Fruit fly (Drosophila melanogaster) whole organism, wandering third instar larva: ENCODE measurements around the gene PK2-R1.

Experiments used
- CG32264 ChIP-seq: fragments of 200-800 bp; sonication (Bioruptor generic); optimal IDR thresholded peaks from 2 replicates; lab custom pipeline; 2016; ENCODE audit warnings: missing biosample characterization, missing genetic modification characterization
- CG9705 ChIP-seq: fragments of 200-800 bp; sonication (Bioruptor generic); optimal IDR thresholded peaks from 2 replicates; lab custom pipeline; 2018; ENCODE audit warnings: missing biosample characterization, mild to moderate bottlenecking, missing genetic modification characterization
- CrebA ChIP-seq: fragments of 200-800 bp; sonication (Bioruptor generic); optimal IDR thresholded peaks from 2 replicates; lab custom pipeline; 2016; ENCODE audit warnings: missing biosample characterization, mild to moderate bottlenecking, missing genetic modification characterization, borderline replicate concordance
- Dfd ChIP-seq: fragments of >200 bp; optimal IDR thresholded peaks from 2 replicates; lab custom pipeline; 2017; ENCODE audit warnings: missing biosample characterization, missing genetic modification characterization
- Dif ChIP-seq: fragments of 200-275, 200-300 bp; sonication (Bioruptor generic); optimal IDR thresholded peaks from 2 replicates; lab custom pipeline; 2018; ENCODE audit warnings: missing biosample characterization, missing genetic modification characterization; ENCODE audit not compliant: partially characterized antibody
- GATAd ChIP-seq: sonication (Bioruptor generic); optimal IDR thresholded peaks from 2 replicates; lab custom pipeline; 2016; ENCODE audit warnings: missing biosample characterization, missing genetic modification characterization
- HLH106 ChIP-seq: fragments of 200-800 bp; optimal IDR thresholded peaks from 3 replicates; lab custom pipeline; 2019; ENCODE audit warnings: missing biosample characterization, mild to moderate bottlenecking, missing genetic modification characterization, moderate library complexity
- Hnf4 ChIP-seq: fragments of 200-800 bp; sonication (Bioruptor generic); optimal IDR thresholded peaks from 2 replicates; lab custom pipeline; 2016; ENCODE audit warnings: missing biosample characterization, mild to moderate bottlenecking, missing genetic modification characterization
- Hr78 ChIP-seq: fragments of >200 bp; optimal IDR thresholded peaks from 2 replicates; lab custom pipeline; 2017; ENCODE audit warnings: missing biosample characterization, missing genetic modification characterization
- Hr83 ChIP-seq: fragments of 200-300 bp; sonication (Bioruptor generic); optimal IDR thresholded peaks from 2 replicates; lab custom pipeline; 2016; ENCODE audit warnings: missing biosample characterization, mild to moderate bottlenecking, missing genetic modification characterization, moderate library complexity; ENCODE audit not compliant: poor library complexity, severe bottlenecking
- Jra ChIP-seq: sonication (Bioruptor generic); optimal IDR thresholded peaks from 2 replicates; lab custom pipeline; 2016; ENCODE audit warnings: missing biosample characterization, missing genetic modification characterization
- Mio ChIP-seq: sonication (Bioruptor generic); optimal IDR thresholded peaks from 2 replicates; lab custom pipeline; 2016; ENCODE audit warnings: missing biosample characterization, missing genetic modification characterization
- Myc ChIP-seq: fragments of >200 bp; optimal IDR thresholded peaks from 2 replicates; lab custom pipeline; 2017
- OdsH ChIP-seq: fragments of 200-800 bp; sonication (Bioruptor generic); optimal IDR thresholded peaks from 2 replicates; lab custom pipeline; 2016; ENCODE audit warnings: missing biosample characterization, mild to moderate bottlenecking, missing genetic modification characterization
- Rel ChIP-seq, 2 experiments: fragments of 200-800 bp; sonication (Bioruptor generic) in 1 of 2; optimal IDR thresholded peaks; 2 replicates in 1 of 2; 3 replicates in 1 of 2; lab custom pipeline; 2016 to 2019; ENCODE audit warnings: mild to moderate bottlenecking in 2 of 2, missing biosample characterization in 2 of 2, missing genetic modification characterization in 2 of 2, moderate library complexity in 1 of 2
- Sp1 ChIP-seq: fragments of 200-800 bp; sonication (Bioruptor generic); optimal IDR thresholded peaks from 3 replicates; lab custom pipeline; 2019; ENCODE audit warnings: missing biosample characterization, mild to moderate bottlenecking, missing genetic modification characterization, moderate library complexity
- Vsx2 ChIP-seq: fragments of 200-300, 225-300 bp; sonication (Bioruptor generic); optimal IDR thresholded peaks from 2 replicates; lab custom pipeline; 2018; ENCODE audit warnings: missing biosample characterization, missing genetic modification characterization; ENCODE audit not compliant: partially characterized antibody
- br ChIP-seq: fragments of 200-800 bp; sonication (Bioruptor generic); optimal IDR thresholded peaks from 2 replicates; lab custom pipeline; 2016; ENCODE audit warnings: missing biosample characterization, missing genetic modification characterization
- dl ChIP-seq, 2 experiments: fragments of 175-275, 200-275 bp in 1 of 2; fragments of 200-275 bp in 1 of 2; sonication (Bioruptor generic); optimal IDR thresholded peaks; lab custom pipeline; 2018; ENCODE audit warnings: mild to moderate bottlenecking in 2 of 2, missing biosample characterization in 2 of 2, missing genetic modification characterization in 2 of 2, moderate library complexity in 2 of 2; ENCODE audit not compliant: partially characterized antibody in 2 of 2, insufficient read depth in 1 of 2
- dmrt93B ChIP-seq: fragments of 200-800 bp; sonication (Bioruptor generic); optimal IDR thresholded peaks from 2 replicates; lab custom pipeline; 2018; ENCODE audit warnings: missing biosample characterization, mild to moderate bottlenecking, missing genetic modification characterization
- dsf ChIP-seq: sonication (Bioruptor generic); optimal IDR thresholded peaks from 2 replicates; lab custom pipeline; 2016; ENCODE audit warnings: missing biosample characterization, missing genetic modification characterization, borderline replicate concordance
- ey ChIP-seq: fragments of 200-800 bp; sonication (Bioruptor generic); optimal IDR thresholded peaks from 2 replicates; lab custom pipeline; 2016; ENCODE audit warnings: missing biosample characterization, missing genetic modification characterization
- foxo ChIP-seq, 2 experiments: fragments of 200-800 bp; sonication (Bioruptor generic); optimal IDR thresholded peaks; 2 replicates in 1 of 2; 3 replicates in 1 of 2; lab custom pipeline; 2016 to 2017; ENCODE audit warnings: missing biosample characterization in 2 of 2, missing genetic modification characterization in 2 of 2
- fru ChIP-seq: fragments of 200-800 bp; sonication (Bioruptor generic); optimal IDR thresholded peaks from 3 replicates; lab custom pipeline; 2016; ENCODE audit warnings: missing biosample characterization, mild to moderate bottlenecking, missing genetic modification characterization
- h ChIP-seq: fragments of 200-800 bp; sonication (Bioruptor generic); optimal IDR thresholded peaks from 3 replicates; lab custom pipeline; 2016; ENCODE audit warnings: missing biosample characterization, mild to moderate bottlenecking, missing genetic modification characterization
- jim ChIP-seq: fragments of 175-275, 200-325 bp; sonication (Bioruptor generic); optimal IDR thresholded peaks from 2 replicates; lab custom pipeline; 2016; ENCODE audit warnings: missing biosample characterization, mild to moderate bottlenecking, missing genetic modification characterization
- lola ChIP-seq: fragments of >200 bp; optimal IDR thresholded peaks from 2 replicates; lab custom pipeline; 2017; ENCODE audit warnings: missing biosample characterization, missing genetic modification characterization
- pan ChIP-seq: fragments of >200 bp; optimal IDR thresholded peaks from 2 replicates; lab custom pipeline; 2017
- psq ChIP-seq: fragments of 200-800 bp; sonication (Bioruptor generic); optimal IDR thresholded peaks from 3 replicates; lab custom pipeline; 2017; ENCODE audit warnings: missing biosample characterization, mild to moderate bottlenecking, missing genetic modification characterization, moderate library complexity
- rgr ChIP-seq: fragments of 200-800 bp; sonication (Bioruptor generic); optimal IDR thresholded peaks from 3 replicates; lab custom pipeline; 2016; ENCODE audit warnings: missing biosample characterization, mild to moderate bottlenecking, missing genetic modification characterization
- sage ChIP-seq: fragments of 200-800 bp; sonication (Bioruptor generic); optimal IDR thresholded peaks from 2 replicates; lab custom pipeline; 2016; ENCODE audit warnings: missing biosample characterization, mild to moderate bottlenecking, missing genetic modification characterization
- sv ChIP-seq: fragments of 200-800 bp; sonication (Bioruptor generic); optimal IDR thresholded peaks from 3 replicates; lab custom pipeline; 2016; ENCODE audit warnings: missing biosample characterization, missing genetic modification characterization
- tai ChIP-seq: sonication (Bioruptor generic); optimal IDR thresholded peaks from 2 replicates; lab custom pipeline; 2016; ENCODE audit warnings: missing biosample characterization, missing genetic modification characterization
- usp ChIP-seq: fragments of >200 bp; optimal IDR thresholded peaks from 2 replicates; lab custom pipeline; 2017; ENCODE audit warnings: missing biosample characterization, missing genetic modification characterization
- woc ChIP-seq: sonication (Bioruptor generic); optimal IDR thresholded peaks from 2 replicates; lab custom pipeline; 2016; ENCODE audit warnings: missing biosample characterization, mild to moderate bottlenecking, missing genetic modification characterization

PK2-R1 gene

dm6 chr3R:13305318-13305899 lies 32.7 kb upstream of the PK2-R1 start:
- TF ChIP-seq GATAd (GFP tag; lab: Kevin White, UChicago), result no peak
- no peak for TF ChIP-seq dsf (GFP tag; lab: Kevin White, UChicago)
- peak; percentile 85 for TF ChIP-seq OdsH
- TF ChIP-seq psq (GFP tag; lab: Kevin White, UChicago), result peak; percentile 85
- TF ChIP-seq CG32264 (GFP tag; lab: Kevin White, UChicago), result no peak
- no peak for TF ChIP-seq CrebA (GFP tag; lab: Kevin White, UChicago)
- no peak for TF ChIP-seq Rel (GFP tag; optimal IDR thresholded peaks at IDR 0.05; lab: Kevin White, UChicago)
- no peak for TF ChIP-seq Rel (tag; optimal IDR thresholded peaks at IDR 0.05; lab: Kevin White, UChicago)
- TF ChIP-seq ey (GFP tag; lab: Kevin White, UChicago), result peak; percentile 34
- no peak for TF ChIP-seq Hr78 (GFP tag; lab: Kevin White, UChicago)
- peak; percentile 61 for TF ChIP-seq h (GFP tag; lab: Kevin White, UChicago)
- TF ChIP-seq usp, result no peak
- TF ChIP-seq fru, result peak; percentile 78
- no peak for TF ChIP-seq Dfd (GFP tag; lab: Kevin White, UChicago)
- TF ChIP-seq Jra, result no peak
- peak; percentile 91 for TF ChIP-seq Sp1 (GFP tag; lab: Kevin White, UChicago)
- no peak for TF ChIP-seq sage
- TF ChIP-seq Hr83 (GFP tag; lab: Kevin White, UChicago), result no peak
- TF ChIP-seq woc (GFP tag; lab: Kevin White, UChicago), result peak; percentile 36
- TF ChIP-seq rgr (GFP tag; lab: Kevin White, UChicago), result peak; percentile 78
- TF ChIP-seq Vsx2 (GFP tag; lab: Kevin White, UChicago), result peak; percentile 71
- no peak for TF ChIP-seq sv (GFP tag; lab: Kevin White, UChicago)
- peak in 1 of 2 experiments; percentile 11 for TF ChIP-seq dl (GFP tag; optimal IDR thresholded peaks at IDR 0.05; lab: Kevin White, UChicago; ENCODE audit: insufficient read depth in 1 of 2, partially characterized antibody in 2 of 2)
- TF ChIP-seq dmrt93B (GFP tag; lab: Kevin White, UChicago), result peak; percentile 72
- peak; percentile 37 for TF ChIP-seq Hnf4 (GFP tag; lab: Kevin White, UChicago)
- TF ChIP-seq HLH106, result peak; percentile 81
- peak; percentile 19 for TF ChIP-seq br
- peak in 1 of 2 experiments; percentile 82 for TF ChIP-seq foxo (GFP tag; optimal IDR thresholded peaks at IDR 0.05; lab: Kevin White, UChicago)
- no peak for TF ChIP-seq jim (GFP tag; lab: Kevin White, UChicago)
- no peak for TF ChIP-seq tai (GFP tag; lab: Kevin White, UChicago)
- no peak for TF ChIP-seq Mio (GFP tag; lab: Kevin White, UChicago)
- TF ChIP-seq Myc, result no peak
- no peak for TF ChIP-seq lola
- peak; percentile 45 for TF ChIP-seq CG9705 (GFP tag; lab: Kevin White, UChicago)
- no peak for TF ChIP-seq pan
- TF ChIP-seq Dif (GFP tag; lab: Kevin White, UChicago), result peak; percentile 79

- TF ChIP-seq Rel (GFP tag; optimal IDR thresholded peaks at IDR 0.05; lab: Kevin White, UChicago), result no peak
- peak; percentile 58 for TF ChIP-seq Rel (tag; optimal IDR thresholded peaks at IDR 0.05; lab: Kevin White, UChicago)
- no peak for TF ChIP-seq dl (GFP tag; optimal IDR thresholded peaks at IDR 0.05; lab: Kevin White, UChicago; ENCODE audit: insufficient read depth in 1 of 2, partially characterized antibody in 2 of 2)
- TF ChIP-seq, all 38 proteins: peak for 1
These were observed 31.5 kb upstream of the PK2-R1 start for dm6 chr3R:13306595-13306994.

- TF ChIP-seq jim (GFP tag; lab: Kevin White, UChicago), result no peak
- TF ChIP-seq Dif (GFP tag; lab: Kevin White, UChicago), result no peak
- TF ChIP-seq Rel (GFP tag; optimal IDR thresholded peaks at IDR 0.05; lab: Kevin White, UChicago), result no peak
- peak; percentile 46 for TF ChIP-seq Rel (tag; optimal IDR thresholded peaks at IDR 0.05; lab: Kevin White, UChicago)
- TF ChIP-seq Myc, result no peak
- peak; percentile 30 for TF ChIP-seq Hnf4 (GFP tag; lab: Kevin White, UChicago)
- no peak for TF ChIP-seq Hr83 (GFP tag; lab: Kevin White, UChicago)
These were observed 28.9 kb upstream of the PK2-R1 start for dm6 chr3R:13309133-13309711.
